Worm (Caenorhabditis elegans) whole organism, L4 larva: ENCODE data around the gene F46C3.7.

Experiments
- Y5F2A.4 ChIP-seq: fragments of 200-800 bp; sonication (Bioruptor generic); optimal IDR thresholded peaks from 2 replicates; lab custom pipeline; 2018; ENCODE audit warnings: mild to moderate bottlenecking, missing genetic modification characterization, missing compliant biosample characterization
- gei-8 ChIP-seq: fragments of 200-800 bp; sonication (Bioruptor generic); optimal IDR thresholded peaks from 2 replicates; lab custom pipeline; 2018; ENCODE audit warnings: mild to moderate bottlenecking, missing genetic modification characterization, missing compliant biosample characterization
- lin-1 ChIP-seq: fragments of 200-800 bp; sonication (Bioruptor generic); IDR thresholded peaks from 2 replicates; pipeline ENCODE4 v1.3.6; 2022; ENCODE audit warnings: missing genetic modification reagents, missing genetic modification characterization, missing compliant biosample characterization
- lin-15B ChIP-seq: fragments of 150-350 bp; sonication (generic microtip); optimal IDR thresholded peaks from 3 replicates; lab custom pipeline; 2014; ENCODE audit warnings: missing biosample characterization, missing genetic modification characterization
- mdl-1 ChIP-seq, 2 experiments: fragments of 150-350 bp in 1 of 2; sonication (generic microtip) in 1 of 2; optimal IDR thresholded peaks; 2 replicates each; lab custom pipeline; 2014 to 2017; ENCODE audit warnings: missing biosample characterization in 2 of 2, missing genetic modification characterization in 2 of 2
- mxl-2 ChIP-seq: fragments of 200-800 bp; sonication (Bioruptor generic); conservative IDR thresholded peaks from 2 replicates; pipeline ENCODE4 v1.3.6; 2022; ENCODE audit warnings: missing genetic modification reagents, missing genetic modification characterization, missing compliant biosample characterization
- saeg-2 ChIP-seq: fragments of 200-800 bp; sonication (Bioruptor generic); IDR thresholded peaks from 2 replicates; pipeline ENCODE4 v1.3.6; 2022; ENCODE audit warnings: missing genetic modification reagents, missing genetic modification characterization, missing compliant biosample characterization
- skn-1 ChIP-seq: fragments of 150-350 bp; optimal IDR thresholded peaks from 2 replicates; lab custom pipeline; 2014; ENCODE audit warnings: missing biosample characterization, missing genetic modification characterization
- spr-3 ChIP-seq: fragments of 200-800 bp; sonication (Bioruptor generic); optimal IDR thresholded peaks from 2 replicates; lab custom pipeline; 2018; ENCODE audit warnings: mild to moderate bottlenecking, missing genetic modification characterization, missing compliant biosample characterization
- unc-62 ChIP-seq, 3 experiments: fragments of 150-350 bp in 1 of 3; sonication (generic microtip); optimal IDR thresholded peaks in 2 of 3; peaks in 1 of 3; 1 replicate in 1 of 3; 2 replicates in 2 of 3; lab custom pipeline; 2014 to 2017; ENCODE audit warnings: missing biosample characterization in 3 of 3, missing genetic modification characterization in 3 of 3, missing genetic modification reagents in 3 of 3, missing genotype in 1 of 3
- zip-11 ChIP-seq: fragments of 200-800 bp; sonication (Bioruptor generic); IDR thresholded peaks from 2 replicates; pipeline ENCODE4 v1.3.6; 2022; ENCODE audit warnings: missing genetic modification characterization, missing compliant biosample characterization

DNA sequence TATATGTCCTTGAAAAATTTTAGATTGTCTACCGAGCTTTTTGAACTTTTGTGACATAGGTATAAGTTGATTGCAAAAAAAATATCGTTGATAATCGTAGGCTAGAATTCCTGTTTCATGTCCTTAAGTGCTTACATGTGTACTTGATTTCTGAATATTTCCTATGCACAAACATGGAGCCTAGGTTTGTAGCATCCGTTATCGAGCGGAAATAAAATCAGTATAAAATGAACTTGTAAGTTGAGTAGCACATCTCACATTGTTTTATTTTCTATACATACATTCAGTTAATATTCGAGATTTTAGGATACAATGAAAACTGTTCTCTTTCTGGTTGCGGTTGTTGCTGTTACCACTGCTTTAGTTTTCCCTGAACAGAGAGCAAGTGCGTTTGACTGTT is 47.6 kb downstream of the F46C3.7 start, which contains the start of gene spp-9:
- no peak for TF ChIP-seq mxl-2 (GFP tag; lab: Robert Waterston, UW)
- no peak for TF ChIP-seq zip-11
- no peak for TF ChIP-seq lin-15B (tag; lab: Kevin White, UChicago)
- TF ChIP-seq skn-1 (tag; lab: Kevin White, UChicago): no peak
- TF ChIP-seq mdl-1 (tag; optimal IDR thresholded peaks at IDR 0.05; lab: Kevin White, UChicago): no peak
- TF ChIP-seq unc-62 (GFP tag; optimal IDR thresholded peaks at IDR 0.05 in 1 of 2; lab: Kevin White, UChicago): no peak
- TF ChIP-seq unc-62 (tag; optimal IDR thresholded peaks at IDR 0.05; lab: Kevin White, UChicago): no peak
- TF ChIP-seq saeg-2 (GFP tag; lab: Robert Waterston, UW): no peak
- TF ChIP-seq Y5F2A.4: no peak
- no peak for TF ChIP-seq lin-1
- TF ChIP-seq spr-3 (GFP tag; lab: Kevin White, UChicago): no peak
- no peak for TF ChIP-seq gei-8
